Worm (Caenorhabditis elegans) whole organism, late embryonic: ENCODE results near the gene mdt-29.

ENCODE experiments used
- ceh-31 ChIP-seq: sonication (generic microtip); optimal IDR thresholded peaks from 2 replicates; lab custom pipeline; 2016; ENCODE audit warnings: missing genetic modification characterization, missing compliant biosample characterization
- sdc-2 ChIP-seq: sonication (generic microtip); optimal IDR thresholded peaks from 2 replicates; lab custom pipeline; 2016; ENCODE audit warnings: missing genotype, missing genetic modification characterization, missing compliant biosample characterization

ce11 chrIII:13762046-13762445, 10.9 kb upstream of the mdt-29 start, which contains the start of gene dbn-1:
- no peak for TF ChIP-seq sdc-2
- TF ChIP-seq ceh-31 (tag; lab: Kevin White, UChicago): no peak
